Fruit fly (Drosophila melanogaster) whole organism, embryonic: ENCODE measurements around the gene CG5665.

Experiments used
- Atf6 ChIP-seq: fragments of 200-800 bp; sonication (Bioruptor generic); IDR thresholded peaks from 2 replicates; pipeline ENCODE4 v1.3.6; 2022; ENCODE audit warnings: missing biosample characterization, missing genetic modification characterization
- BEAF-32 ChIP-seq: fragments of 200-800 bp; sonication (Bioruptor generic); optimal IDR thresholded peaks from 3 replicates; lab custom pipeline; 2017; ENCODE audit warnings: missing biosample characterization, missing genetic modification characterization, mild to moderate bottlenecking, moderate library complexity, missing genetic modification reagents
- C15 ChIP-seq: fragments of 200-800 bp; sonication (Bioruptor generic); IDR thresholded peaks from 3 replicates; pipeline ENCODE4 v1.3.6; 2022; ENCODE audit warnings: missing biosample characterization, missing genetic modification characterization
- CG10959 ChIP-seq: fragments of 200-800 bp; sonication (Bioruptor generic); IDR thresholded peaks from 2 replicates; pipeline ENCODE4 v1.3.6; 2022; ENCODE audit warnings: missing biosample characterization, missing genetic modification characterization
- CG11456 ChIP-seq: fragments of 200-800 bp; sonication (Bioruptor generic); IDR thresholded peaks from 3 replicates; pipeline ENCODE4 v1.3.6; 2022; ENCODE audit warnings: missing biosample characterization, missing genetic modification characterization
- CG1233 ChIP-seq: fragments of 200-800 bp; sonication (Bioruptor generic); optimal IDR thresholded peaks from 4 replicates; lab custom pipeline; 2018; ENCODE audit warnings: missing biosample characterization, mild to moderate bottlenecking, missing genetic modification characterization
- CG12659 ChIP-seq: fragments of 200-800 bp; sonication (Bioruptor generic); optimal IDR thresholded peaks from 3 replicates; lab custom pipeline; 2017; ENCODE audit warnings: mild to moderate bottlenecking, missing biosample characterization, missing genetic modification reagents, missing genetic modification characterization
- CG12744 ChIP-seq: fragments of 200-800 bp; sonication (Bioruptor generic); optimal IDR thresholded peaks from 2 replicates; lab custom pipeline; 2016; ENCODE audit warnings: missing biosample characterization, missing genetic modification characterization
- CG14441 ChIP-seq: fragments of 200-800 bp; sonication (Bioruptor generic); IDR thresholded peaks from 2 replicates; pipeline ENCODE4 v1.3.6; 2022; ENCODE audit warnings: missing biosample characterization, missing genetic modification characterization
- CG15479 ChIP-seq: fragments of 200-800 bp; sonication (Bioruptor generic); optimal IDR thresholded peaks from 3 replicates; lab custom pipeline; 2019; ENCODE audit warnings: missing biosample characterization, mild to moderate bottlenecking, missing genetic modification characterization, moderate library complexity
- CG17186 ChIP-seq: fragments of 200-800 bp; sonication (Bioruptor generic); optimal IDR thresholded peaks from 3 replicates; lab custom pipeline; 2017; ENCODE audit warnings: missing biosample characterization, missing genetic modification reagents, missing genetic modification characterization
- CG18262 ChIP-seq: fragments of 200-800 bp; optimal IDR thresholded peaks from 3 replicates; lab custom pipeline; 2019; ENCODE audit warnings: missing biosample characterization, mild to moderate bottlenecking, missing genetic modification characterization, moderate library complexity
- CG2116 ChIP-seq: fragments of 200-800 bp; sonication (Bioruptor generic); optimal IDR thresholded peaks from 3 replicates; lab custom pipeline; 2018; ENCODE audit warnings: missing biosample characterization, mild to moderate bottlenecking, missing genetic modification characterization
- CG2129 ChIP-seq: fragments of 200-800 bp; sonication (Bioruptor generic); IDR thresholded peaks from 2 replicates; pipeline ENCODE4 v1.3.6; 2022; ENCODE audit warnings: missing biosample characterization, missing genetic modification characterization; ENCODE audit not compliant: partially characterized antibody
- CG2202 ChIP-seq: fragments of 200-800 bp; sonication (Bioruptor generic); optimal IDR thresholded peaks from 2 replicates; lab custom pipeline; 2018; ENCODE audit warnings: missing biosample characterization, mild to moderate bottlenecking, missing genetic modification characterization
- CG4404 ChIP-seq: fragments of 200-800 bp; sonication (Bioruptor generic); IDR thresholded peaks from 2 replicates; pipeline ENCODE4 v1.3.6; 2022; ENCODE audit warnings: missing biosample characterization, missing genetic modification characterization
- CG7987 ChIP-seq: fragments of 200-800 bp; sonication (Bioruptor generic); optimal IDR thresholded peaks from 2 replicates; lab custom pipeline; 2018; ENCODE audit warnings: missing biosample characterization, mild to moderate bottlenecking, missing genetic modification characterization, moderate library complexity
- CG8281 ChIP-seq: fragments of 200-800 bp; sonication (Bioruptor generic); optimal IDR thresholded peaks from 2 replicates; lab custom pipeline; 2018; ENCODE audit warnings: missing biosample characterization, mild to moderate bottlenecking, missing genetic modification characterization, moderate library complexity
- CG8944 ChIP-seq: fragments of 200-800 bp; sonication (Bioruptor generic); optimal IDR thresholded peaks from 3 replicates; lab custom pipeline; 2016; ENCODE audit warnings: missing biosample characterization, missing genetic modification characterization
- CHES-1-like ChIP-seq: fragments of 200-800 bp; sonication (Bioruptor generic); optimal IDR thresholded peaks from 2 replicates; lab custom pipeline; 2016; ENCODE audit warnings: missing biosample characterization, missing genetic modification characterization
- Chrac-16 ChIP-seq: fragments of 200-800 bp; sonication (Bioruptor generic); optimal IDR thresholded peaks from 3 replicates; lab custom pipeline; 2016; ENCODE audit warnings: missing biosample characterization, missing genetic modification characterization
- Dp ChIP-seq: fragments of 200-800 bp; sonication (Bioruptor generic); optimal IDR thresholded peaks from 2 replicates; lab custom pipeline; 2018; ENCODE audit warnings: missing biosample characterization, mild to moderate bottlenecking, missing genetic modification characterization, moderate library complexity
- Eip74EF ChIP-seq, 2 experiments: fragments of 200-800 bp in 1 of 2; fragments of >200 bp in 1 of 2; sonication (Bioruptor generic) in 1 of 2; optimal IDR thresholded peaks; 2 replicates each; lab custom pipeline; 2017 to 2019; ENCODE audit warnings: missing biosample characterization in 2 of 2, missing genetic modification characterization in 2 of 2, mild to moderate bottlenecking in 1 of 2, moderate library complexity in 1 of 2
- Ets97D ChIP-seq: fragments of 200-800 bp; sonication (Bioruptor generic); optimal IDR thresholded peaks from 3 replicates; lab custom pipeline; 2016; ENCODE audit warnings: missing biosample characterization, missing genetic modification characterization
- Fer1 ChIP-seq: fragments of 200-800 bp; sonication (Bioruptor generic); optimal IDR thresholded peaks from 2 replicates; lab custom pipeline; 2017; ENCODE audit warnings: missing biosample characterization, mild to moderate bottlenecking, missing genetic modification characterization
- H15 ChIP-seq: fragments of 200-800 bp; sonication (Bioruptor generic); IDR thresholded peaks from 3 replicates; pipeline ENCODE4 v1.3.6; 2022; ENCODE audit warnings: missing biosample characterization, missing genetic modification characterization
- H2.0 ChIP-seq: fragments of 200-800 bp; sonication (Bioruptor generic); IDR thresholded peaks from 2 replicates; pipeline ENCODE4 v1.3.6; 2022; ENCODE audit warnings: missing biosample characterization, missing genetic modification characterization
- HLH4C ChIP-seq: fragments of 200-800 bp; sonication (Bioruptor generic); IDR thresholded peaks from 3 replicates; pipeline ENCODE4 v1.3.6; 2022; ENCODE audit warnings: missing biosample characterization, missing genetic modification characterization; ENCODE audit not compliant: partially characterized antibody
- Hr78 ChIP-seq, 2 experiments: fragments of 200-800 bp in 1 of 2; fragments of >200 bp in 1 of 2; sonication (Bioruptor generic) in 1 of 2; optimal IDR thresholded peaks; 2 replicates each; lab custom pipeline; 2017 to 2019; ENCODE audit warnings: missing biosample characterization in 2 of 2, missing genetic modification characterization in 2 of 2, mild to moderate bottlenecking in 1 of 2, moderate library complexity in 1 of 2
- Optix ChIP-seq: fragments of 200-800 bp; sonication (Bioruptor generic); IDR thresholded peaks from 3 replicates; pipeline ENCODE4 v1.3.6; 2022; ENCODE audit warnings: missing biosample characterization, missing genetic modification characterization
- Poxn ChIP-seq: fragments of 200-800 bp; sonication (Bioruptor generic); IDR thresholded peaks from 2 replicates; pipeline ENCODE4 v1.3.6; 2022; ENCODE audit warnings: missing biosample characterization, missing genetic modification characterization
- Scr ChIP-seq: fragments of 200-800 bp; sonication (Bioruptor generic); IDR thresholded peaks from 2 replicates; pipeline ENCODE4 v1.3.6; 2022; ENCODE audit warnings: missing biosample characterization, missing genetic modification characterization; ENCODE audit not compliant: partially characterized antibody
- Sin3A ChIP-seq: fragments of >200 bp; optimal IDR thresholded peaks from 2 replicates; lab custom pipeline; 2018
- Vsx1 ChIP-seq: fragments of 200-800 bp; sonication (Bioruptor generic); optimal IDR thresholded peaks from 2 replicates; lab custom pipeline; 2017; ENCODE audit warnings: missing biosample characterization, mild to moderate bottlenecking, missing genetic modification characterization, missing genetic modification reagents
- YL-1 ChIP-seq: fragments of 200-800 bp; sonication (Bioruptor generic); optimal IDR thresholded peaks from 3 replicates; lab custom pipeline; 2017; ENCODE audit warnings: missing biosample characterization, mild to moderate bottlenecking, missing genetic modification characterization
- aop ChIP-seq: fragments of 200-800 bp; sonication (Bioruptor generic); IDR thresholded peaks from 2 replicates; pipeline ENCODE4 v1.3.6; 2022; ENCODE audit warnings: missing biosample characterization, missing genetic modification characterization
- ara ChIP-seq: fragments of 200-800 bp; sonication (Bioruptor generic); IDR thresholded peaks from 2 replicates; pipeline ENCODE4 v1.3.6; 2022; ENCODE audit warnings: missing biosample characterization, missing genetic modification characterization
- ato ChIP-seq: fragments of 200-800 bp; sonication (Bioruptor generic); IDR thresholded peaks from 2 replicates; pipeline ENCODE4 v1.3.6; 2022; ENCODE audit warnings: missing biosample characterization, missing genetic modification characterization; ENCODE audit not compliant: partially characterized antibody
- cas ChIP-seq: fragments of 200-800 bp; sonication (Bioruptor generic); IDR thresholded peaks from 2 replicates; pipeline ENCODE4 v1.3.6; 2022; ENCODE audit warnings: missing biosample characterization, missing genetic modification characterization
- da ChIP-seq: fragments of 200-800 bp; sonication (Bioruptor generic); optimal IDR thresholded peaks from 2 replicates; lab custom pipeline; 2016; ENCODE audit warnings: missing biosample characterization, missing genetic modification characterization
- dmrt99B ChIP-seq: fragments of 200-800 bp; sonication (Bioruptor generic); optimal IDR thresholded peaks from 2 replicates; lab custom pipeline; 2018; ENCODE audit warnings: missing biosample characterization, mild to moderate bottlenecking, missing genetic modification characterization, moderate library complexity
- ind ChIP-seq: fragments of 200-800 bp; sonication (Bioruptor generic); optimal IDR thresholded peaks from 3 replicates; lab custom pipeline; 2016; ENCODE audit warnings: missing biosample characterization, missing genetic modification characterization
- maf-S ChIP-seq: fragments of 200-800 bp; sonication (Bioruptor generic); optimal IDR thresholded peaks from 2 replicates; lab custom pipeline; 2016; ENCODE audit warnings: missing biosample characterization, missing genetic modification characterization
- peb ChIP-seq: fragments of 200-800 bp; sonication (Bioruptor generic); IDR thresholded peaks from 2 replicates; pipeline ENCODE4 v1.3.6; 2022; ENCODE audit warnings: missing biosample characterization, missing genetic modification characterization
- ranshi ChIP-seq: fragments of 200-800 bp; sonication (Bioruptor generic); IDR thresholded peaks from 2 replicates; pipeline ENCODE4 v1.3.6; 2022; ENCODE audit warnings: missing biosample characterization, missing genetic modification characterization
- sug ChIP-seq: fragments of 200-800 bp; optimal IDR thresholded peaks from 2 replicates; lab custom pipeline; 2019; ENCODE audit warnings: missing biosample characterization, mild to moderate bottlenecking, missing genetic modification characterization, moderate library complexity
- zen ChIP-seq: fragments of 200-800 bp; sonication (Bioruptor generic); optimal IDR thresholded peaks from 3 replicates; lab custom pipeline; 2018; ENCODE audit warnings: missing biosample characterization, mild to moderate bottlenecking, missing genetic modification characterization, moderate library complexity

The CG5665 gene

DNA sequence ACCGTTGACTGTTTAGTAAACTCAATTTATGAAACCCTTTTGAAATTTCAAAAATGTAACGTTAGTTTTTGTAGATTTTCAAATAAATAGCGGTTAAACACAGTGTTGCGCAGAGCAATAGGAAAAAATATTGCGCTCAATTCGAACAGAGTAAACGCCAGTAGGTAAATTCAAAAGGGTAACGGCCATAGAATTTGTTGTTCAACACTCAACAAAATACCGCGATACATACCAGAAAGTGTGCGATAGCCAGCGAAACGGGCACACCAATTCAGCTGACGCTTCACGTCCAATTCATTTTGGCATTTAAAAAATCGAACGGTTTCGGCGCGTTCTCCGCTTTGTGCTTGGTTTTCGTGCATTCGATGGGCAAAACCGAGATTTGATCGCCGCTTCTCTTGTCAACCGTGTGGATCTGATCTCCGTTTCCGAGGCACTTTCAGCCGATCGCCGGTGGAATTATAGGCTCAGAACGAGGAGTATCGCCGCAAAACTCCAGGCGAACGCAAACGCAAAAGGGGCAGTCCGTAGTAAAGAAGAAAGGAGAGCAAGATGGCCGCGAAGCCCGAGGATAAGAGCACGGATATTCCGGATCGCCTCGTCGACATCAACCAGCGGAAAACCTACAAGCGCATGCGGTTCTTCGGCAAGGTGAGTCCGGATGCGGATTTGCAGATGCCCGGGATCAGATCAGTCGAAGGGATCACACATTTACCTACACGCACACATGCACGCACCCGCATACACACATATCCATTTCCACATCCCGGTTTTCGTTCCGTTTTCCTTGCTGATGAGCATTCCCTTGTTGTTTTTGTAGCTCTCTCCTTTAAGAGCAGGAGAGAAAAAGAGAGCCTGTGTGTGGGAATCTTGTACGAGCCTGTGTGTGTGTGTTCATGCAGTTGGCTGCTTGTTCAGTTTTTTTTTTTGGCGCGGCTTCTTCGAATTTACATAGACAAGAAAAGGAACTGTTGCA is 48.3 kb upstream of the CG5665 start (continued):
- TF ChIP-seq ind (GFP tag; lab: Kevin White, UChicago): peak; percentile 35
- TF ChIP-seq Hr78 (GFP tag; optimal IDR thresholded peaks at IDR 0.05; lab: Kevin White, UChicago): no peak
- TF ChIP-seq sug: peak; percentile 46
- peak; percentile 2 for TF ChIP-seq CG7987 (GFP tag; lab: Kevin White, UChicago)
- TF ChIP-seq CG17186 (GFP tag; lab: Kevin White, UChicago): peak; percentile 93
- TF ChIP-seq Dp: peak; percentile 91
- no peak for TF ChIP-seq C15
- TF ChIP-seq H15 (GFP tag; lab: Robert Waterston, UW): peak; percentile 31; the same call in 1 of the 3 replicates
- peak; percentile 92 for TF ChIP-seq Sin3A
- no peak for TF ChIP-seq Eip74EF (GFP tag; optimal IDR thresholded peaks at IDR 0.05; lab: Kevin White, UChicago)
- peak; percentile 45 for TF ChIP-seq YL-1 (GFP tag; lab: Kevin White, UChicago)
- no peak for TF ChIP-seq CG18262
- peak; percentile 58 for TF ChIP-seq CG2116 (GFP tag; lab: Kevin White, UChicago)
- peak; percentile 93 for TF ChIP-seq BEAF-32 (GFP tag; lab: Kevin White, UChicago)
- no peak for TF ChIP-seq CG1233 (GFP tag; lab: Kevin White, UChicago)
- TF ChIP-seq Scr (GFP tag; lab: Robert Waterston, UW): peak; percentile 88
- peak; percentile 61; the same call in 1 of the 2 replicates for TF ChIP-seq ara (GFP tag; lab: Robert Waterston, UW)
- TF ChIP-seq Fer1 (GFP tag; lab: Kevin White, UChicago): peak; percentile 20
- peak; percentile 58 for TF ChIP-seq CG8944 (GFP tag; lab: Kevin White, UChicago)
- peak; percentile 87 for TF ChIP-seq Ets97D (GFP tag; lab: Kevin White, UChicago)
- no peak for TF ChIP-seq ranshi (GFP tag; lab: Robert Waterston, UW)
- TF ChIP-seq CG4404 (GFP tag; lab: Robert Waterston, UW): 0 out of 2 replicates have a peak, but pooled peaks have one; percentile 9
- TF ChIP-seq CG12744 (GFP tag; lab: Kevin White, UChicago): no peak
- TF ChIP-seq CG12659 (GFP tag; lab: Kevin White, UChicago): peak; percentile 73
- TF ChIP-seq cas: 0 out of 2 replicates have a peak, but pooled peaks have one; percentile 22
- no peak for TF ChIP-seq Atf6 (GFP tag; lab: Robert Waterston, UW)
- no peak for TF ChIP-seq Vsx1 (GFP tag; lab: Kevin White, UChicago)
- no peak; the same call in 1 of the 2 replicates for TF ChIP-seq aop (GFP tag; lab: Robert Waterston, UW)
- TF ChIP-seq CG2129 (GFP tag; lab: Robert Waterston, UW): peak; percentile 68
- TF ChIP-seq ato (GFP tag; lab: Robert Waterston, UW): peak; percentile 78
- TF ChIP-seq Chrac-16: peak; percentile 62
- TF ChIP-seq maf-S (GFP tag; lab: Kevin White, UChicago): peak; percentile 10
- TF ChIP-seq CG14441 (GFP tag; lab: Robert Waterston, UW): peak; percentile 30; the same call in 1 of the 2 replicates
- peak; percentile 53 for TF ChIP-seq CHES-1-like
- no peak for TF ChIP-seq H2.0
- TF ChIP-seq CG2202 (tag; lab: Kevin White, UChicago): no peak
- peak; percentile 72; the same call in 2 of the 3 replicates for TF ChIP-seq CG11456
- no peak for TF ChIP-seq dmrt99B (tag; lab: Kevin White, UChicago)
- no peak for TF ChIP-seq Optix (GFP tag; lab: Robert Waterston, UW)
- TF ChIP-seq zen (tag; lab: Kevin White, UChicago): peak; percentile 3
- TF ChIP-seq CG15479 (GFP tag; lab: Kevin White, UChicago): peak; percentile 54
- 0 out of 2 replicates have a peak, but pooled peaks have one; percentile 22 for TF ChIP-seq CG10959 (GFP tag; lab: Robert Waterston, UW)
- peak; percentile 28 for TF ChIP-seq da
- no peak for TF ChIP-seq Poxn
- TF ChIP-seq CG8281: no peak
- peak; percentile 71 for TF ChIP-seq HLH4C (GFP tag; lab: Robert Waterston, UW)
- no peak for TF ChIP-seq peb (GFP tag; lab: Robert Waterston, UW)
